Worm (Caenorhabditis elegans): ENCODE data around the gene H23L24.1.

ce11 chrIV:8718153-8718552, at the start of gene H23L24.1:
- TF ChIP-seq F57C9.4 (tag; optimal IDR thresholded peaks at IDR 0.05) (no peak), hlh-26 (GFP tag; conservative IDR thresholded peaks at IDR 0.05) (no peak), F57A8.1 (GFP tag; optimal IDR thresholded peaks at IDR 0.05) (no peak), zim-3 (tag; optimal IDR thresholded peaks at IDR 0.05) (no peak), F22D6.2 (tag; optimal IDR thresholded peaks at IDR 0.05) (no peak), repo-1 (tag; optimal IDR thresholded peaks at IDR 0.05) (no peak), sdz-38 (tag; optimal IDR thresholded peaks at IDR 0.05) (no peak)

All from whole organism, young adult.